Fruit fly (Drosophila melanogaster) whole organism, embryonic: ENCODE data around the gene Sec23.
A peak's percentile ranks its signal among the peaks of the same experiment; 100 is the strongest.

ENCODE experiments used
- Asciz ChIP-seq: fragments of 200-800 bp; sonication (Bioruptor generic); optimal IDR thresholded peaks from 2 replicates; lab custom pipeline; 2017; ENCODE audit warnings: missing biosample characterization, mild to moderate bottlenecking, missing genetic modification characterization, missing genetic modification reagents
- CG10565 ChIP-seq: fragments of 200-800 bp; sonication (Bioruptor generic); optimal IDR thresholded peaks from 3 replicates; lab custom pipeline; 2016; ENCODE audit warnings: missing biosample characterization, mild to moderate bottlenecking, missing genetic modification characterization
- CG11456 ChIP-seq: fragments of 200-800 bp; sonication (Bioruptor generic); IDR thresholded peaks from 3 replicates; pipeline ENCODE4 v1.3.6; 2022; ENCODE audit warnings: missing biosample characterization, missing genetic modification characterization
- CG11560 ChIP-seq: fragments of 200-800 bp; sonication (Bioruptor generic); IDR thresholded peaks from 3 replicates; pipeline ENCODE4 v1.3.6; 2022; ENCODE audit warnings: missing biosample characterization, missing genetic modification characterization
- CG12744 ChIP-seq: fragments of 200-800 bp; sonication (Bioruptor generic); optimal IDR thresholded peaks from 2 replicates; lab custom pipeline; 2016; ENCODE audit warnings: missing biosample characterization, missing genetic modification characterization
- CG13287 ChIP-seq: fragments of 200-800 bp; sonication (Bioruptor generic); IDR thresholded peaks from 2 replicates; pipeline ENCODE4 v1.3.6; 2022; ENCODE audit warnings: missing biosample characterization, missing genetic modification characterization; ENCODE audit not compliant: partially characterized antibody
- CG13424 ChIP-seq: fragments of 200-800 bp; sonication (Bioruptor generic); optimal IDR thresholded peaks from 2 replicates; lab custom pipeline; 2019; ENCODE audit warnings: missing biosample characterization, mild to moderate bottlenecking, missing genetic modification characterization, moderate library complexity
- CG14860 ChIP-seq: fragments of 200-800 bp; sonication (Bioruptor generic); IDR thresholded peaks from 3 replicates; pipeline ENCODE4 v1.3.6; 2022; ENCODE audit warnings: missing biosample characterization, missing genetic modification characterization; ENCODE audit not compliant: partially characterized antibody
- CG15269 ChIP-seq: fragments of 200-800 bp; sonication (Bioruptor generic); optimal IDR thresholded peaks from 2 replicates; lab custom pipeline; 2018; ENCODE audit warnings: missing biosample characterization, mild to moderate bottlenecking, missing genetic modification characterization, moderate library complexity
- CG1529 ChIP-seq: fragments of 200-800 bp; sonication (Bioruptor generic); optimal IDR thresholded peaks from 3 replicates; lab custom pipeline; 2018; ENCODE audit warnings: missing biosample characterization, missing genetic modification characterization
- CG2678 ChIP-seq: fragments of 200-800 bp; sonication (Bioruptor generic); optimal IDR thresholded peaks from 3 replicates; lab custom pipeline; 2019; ENCODE audit warnings: missing biosample characterization, mild to moderate bottlenecking, missing genetic modification characterization, moderate library complexity
- CG2712 ChIP-seq: fragments of 200-800 bp; optimal IDR thresholded peaks from 3 replicates; lab custom pipeline; 2019; ENCODE audit warnings: missing biosample characterization, mild to moderate bottlenecking, missing genetic modification characterization, moderate library complexity
- CG3065 ChIP-seq: fragments of 200-800 bp; sonication (Bioruptor generic); optimal IDR thresholded peaks from 2 replicates; lab custom pipeline; 2016; ENCODE audit warnings: missing biosample characterization, missing genetic modification characterization
- CG32772 ChIP-seq: fragments of 200-800 bp; sonication (Bioruptor generic); IDR thresholded peaks from 2 replicates; pipeline ENCODE4 v1.3.6; 2022; ENCODE audit warnings: missing biosample characterization, missing genetic modification characterization
- CG33557 ChIP-seq: fragments of 200-800 bp; sonication (Bioruptor generic); optimal IDR thresholded peaks from 2 replicates; lab custom pipeline; 2019; ENCODE audit warnings: missing biosample characterization, mild to moderate bottlenecking, missing genetic modification characterization, moderate library complexity
- CG3847 ChIP-seq: fragments of 200-800 bp; sonication (Bioruptor generic); IDR thresholded peaks from 2 replicates; pipeline ENCODE4 v1.3.6; 2022; ENCODE audit warnings: missing biosample characterization, missing genetic modification characterization
- CG6854 ChIP-seq: fragments of 200-800 bp; sonication (Bioruptor generic); optimal IDR thresholded peaks from 3 replicates; lab custom pipeline; 2017; ENCODE audit warnings: missing biosample characterization, mild to moderate bottlenecking, missing genetic modification characterization
- CG7271 ChIP-seq: fragments of 200-800 bp; sonication (Bioruptor generic); optimal IDR thresholded peaks from 2 replicates; lab custom pipeline; 2018; ENCODE audit warnings: missing biosample characterization, mild to moderate bottlenecking, missing genetic modification characterization, moderate library complexity
- CG7928 ChIP-seq: fragments of 200-800 bp; sonication (Bioruptor generic); optimal IDR thresholded peaks from 2 replicates; lab custom pipeline; 2017; ENCODE audit warnings: missing biosample characterization, mild to moderate bottlenecking, missing genetic modification characterization
- CG8388 ChIP-seq: fragments of 200-800 bp; sonication (Bioruptor generic); optimal IDR thresholded peaks from 2 replicates; lab custom pipeline; 2019; ENCODE audit warnings: missing biosample characterization, mild to moderate bottlenecking, missing genetic modification characterization, moderate library complexity
- CG8765 ChIP-seq: fragments of 200-800 bp; sonication (Bioruptor generic); IDR thresholded peaks from 2 replicates; pipeline ENCODE4 v1.3.6; 2022; ENCODE audit warnings: missing biosample characterization, missing genetic modification characterization
- CG8944 ChIP-seq: fragments of 200-800 bp; sonication (Bioruptor generic); optimal IDR thresholded peaks from 3 replicates; lab custom pipeline; 2016; ENCODE audit warnings: missing biosample characterization, missing genetic modification characterization
- CG9215 ChIP-seq: fragments of 200-800 bp; sonication (Bioruptor generic); IDR thresholded peaks from 2 replicates; pipeline ENCODE4 v1.3.6; 2022; ENCODE audit warnings: missing biosample characterization, missing genetic modification characterization
- CG9797 ChIP-seq: fragments of 200-800 bp; sonication (Bioruptor generic); optimal IDR thresholded peaks from 3 replicates; lab custom pipeline; 2018; ENCODE audit warnings: missing biosample characterization, mild to moderate bottlenecking, missing genetic modification characterization
- E2f2 ChIP-seq: fragments of 200-800 bp; sonication (Bioruptor generic); IDR thresholded peaks from 2 replicates; pipeline ENCODE4 v1.3.6; 2022; ENCODE audit warnings: missing biosample characterization, missing genetic modification characterization
- Fer1 ChIP-seq: fragments of 200-800 bp; sonication (Bioruptor generic); optimal IDR thresholded peaks from 2 replicates; lab custom pipeline; 2017; ENCODE audit warnings: missing biosample characterization, mild to moderate bottlenecking, missing genetic modification characterization
- Fer3 ChIP-seq: fragments of 200-800 bp; sonication (Bioruptor generic); optimal IDR thresholded peaks from 2 replicates; lab custom pipeline; 2018; ENCODE audit warnings: missing biosample characterization, mild to moderate bottlenecking, missing genetic modification characterization, moderate library complexity
- Gug ChIP-seq: fragments of 200-800 bp; sonication (Bioruptor generic); IDR thresholded peaks from 4 replicates; pipeline ENCODE4 v1.3.6; 2022; ENCODE audit warnings: missing biosample characterization, missing genetic modification characterization
- H15 ChIP-seq: fragments of 200-800 bp; sonication (Bioruptor generic); IDR thresholded peaks from 3 replicates; pipeline ENCODE4 v1.3.6; 2022; ENCODE audit warnings: missing biosample characterization, missing genetic modification characterization
- Hr51 ChIP-seq, 2 experiments: fragments of 200-800 bp; sonication (Bioruptor generic); optimal IDR thresholded peaks; 2 replicates in 1 of 2; 3 replicates in 1 of 2; lab custom pipeline; 2016 to 2018; ENCODE audit warnings: missing biosample characterization in 2 of 2, missing genetic modification characterization in 2 of 2, mild to moderate bottlenecking in 1 of 2, moderate library complexity in 1 of 2
- Med ChIP-seq: fragments of 200-800 bp; sonication (Bioruptor generic); peaks from one replicate; lab custom pipeline; 2016; ENCODE audit warnings: missing biosample characterization, missing genetic modification characterization, mild to moderate bottlenecking, inconsistent platforms, moderate library complexity
- Meics ChIP-seq: fragments of 200-800 bp; sonication (Bioruptor generic); optimal IDR thresholded peaks from 2 replicates; lab custom pipeline; 2017; ENCODE audit warnings: missing biosample characterization, mild to moderate bottlenecking, missing genetic modification characterization
- Nf-YB ChIP-seq: fragments of 200-800 bp; sonication (Bioruptor generic); optimal IDR thresholded peaks from 3 replicates; lab custom pipeline; 2019; ENCODE audit warnings: missing biosample characterization, mild to moderate bottlenecking, missing genetic modification characterization, moderate library complexity
- Sin3A ChIP-seq: fragments of >200 bp; optimal IDR thresholded peaks from 2 replicates; lab custom pipeline; 2018
- Trl ChIP-seq, 3 experiments: fragments of >200 bp in 2 of 3; fragments of 200-800 bp in 1 of 3; sonication (Bioruptor generic) in 1 of 3; optimal IDR thresholded peaks; 2 replicates in 1 of 3; 3 replicates in 2 of 3; lab custom pipeline; 2016 to 2017; ENCODE audit warnings: missing biosample characterization in 1 of 3, missing genetic modification characterization in 1 of 3
- Usf ChIP-seq: fragments of 200-800 bp; sonication (Bioruptor generic); optimal IDR thresholded peaks from 2 replicates; lab custom pipeline; 2017; ENCODE audit warnings: missing genotype, missing biosample characterization, missing genetic modification characterization
- ara ChIP-seq: fragments of 200-800 bp; sonication (Bioruptor generic); IDR thresholded peaks from 2 replicates; pipeline ENCODE4 v1.3.6; 2022; ENCODE audit warnings: missing biosample characterization, missing genetic modification characterization
- bab2 ChIP-seq: fragments of 200-800 bp; sonication (Bioruptor generic); optimal IDR thresholded peaks from 2 replicates; lab custom pipeline; 2016; ENCODE audit warnings: missing biosample characterization, missing genetic modification characterization
- br ChIP-seq: fragments of >200 bp; optimal IDR thresholded peaks from 2 replicates; lab custom pipeline; 2017
- btn ChIP-seq: fragments of 200-800 bp; sonication (Bioruptor generic); optimal IDR thresholded peaks from 2 replicates; lab custom pipeline; 2016; ENCODE audit warnings: missing biosample characterization, missing genetic modification characterization
- crc ChIP-seq: fragments of 200-800 bp; sonication (Bioruptor generic); optimal IDR thresholded peaks from 2 replicates; lab custom pipeline; 2016; ENCODE audit warnings: missing biosample characterization, missing genetic modification characterization
- da ChIP-seq: fragments of 200-800 bp; sonication (Bioruptor generic); optimal IDR thresholded peaks from 2 replicates; lab custom pipeline; 2016; ENCODE audit warnings: missing biosample characterization, missing genetic modification characterization
- exex ChIP-seq: fragments of 200-800 bp; sonication (Bioruptor generic); optimal IDR thresholded peaks from 4 replicates; lab custom pipeline; 2018; ENCODE audit warnings: missing biosample characterization, mild to moderate bottlenecking, missing genetic modification characterization, moderate library complexity
- gcm2 ChIP-seq: fragments of 200-800 bp; sonication (Bioruptor generic); optimal IDR thresholded peaks from 2 replicates; lab custom pipeline; 2016; ENCODE audit warnings: missing biosample characterization, missing genetic modification characterization
- gsb-n ChIP-seq: fragments of 200-800 bp; sonication (Bioruptor generic); optimal IDR thresholded peaks from 3 replicates; lab custom pipeline; 2018; ENCODE audit warnings: missing biosample characterization, mild to moderate bottlenecking, missing genetic modification characterization
- nom ChIP-seq: fragments of 200-800 bp; sonication (Bioruptor generic); optimal IDR thresholded peaks from 2 replicates; lab custom pipeline; 2017; ENCODE audit warnings: missing biosample characterization, missing genetic modification characterization, mild to moderate bottlenecking, moderate library complexity, missing genetic modification reagents
- salm ChIP-seq: fragments of 200-800 bp; sonication (Bioruptor generic); optimal IDR thresholded peaks from 2 replicates; lab custom pipeline; 2018; ENCODE audit warnings: missing biosample characterization, mild to moderate bottlenecking, missing genetic modification characterization
- sisA ChIP-seq: fragments of 200-800 bp; sonication (Bioruptor generic); IDR thresholded peaks from 2 replicates; pipeline ENCODE4 v1.3.6; 2022; ENCODE audit warnings: missing biosample characterization, missing genetic modification characterization
- sna ChIP-seq: fragments of 200-800 bp; sonication (Bioruptor generic); IDR thresholded peaks from 2 replicates; pipeline ENCODE4 v1.3.6; 2022; ENCODE audit warnings: missing biosample characterization, missing genetic modification characterization; ENCODE audit not compliant: partially characterized antibody
- sr ChIP-seq: fragments of 200-800 bp; sonication (Bioruptor generic); IDR thresholded peaks from 3 replicates; pipeline ENCODE4 v1.3.6; 2022; ENCODE audit warnings: missing biosample characterization, missing genetic modification characterization
- usp ChIP-seq: fragments of >200 bp; optimal IDR thresholded peaks from 2 replicates; lab custom pipeline; 2017; ENCODE audit warnings: missing biosample characterization, missing genetic modification characterization
- z ChIP-seq: fragments of 200-800 bp; sonication (Bioruptor generic); IDR thresholded peaks from 3 replicates; pipeline ENCODE4 v1.3.6; 2022; ENCODE audit warnings: missing biosample characterization, missing genetic modification characterization

Gene Sec23

dm6 chr3R:5613114-5613443 is 35.8 kb upstream of the Sec23 start, which contains the start of gene Atu (continued):
- TF ChIP-seq Meics (peak; percentile 10), CG33557 (GFP tag; lab: Kevin White, UChicago) (no peak), CG6854 (GFP tag; lab: Kevin White, UChicago) (no peak), crc (no peak), Hr51 (GFP tag; optimal IDR thresholded peaks at IDR 0.05; lab: Kevin White, UChicago) (peak in 1 of 2 experiments; percentile 3), Usf (GFP tag; lab: Kevin White, UChicago) (no peak), CG2678 (tag; lab: Kevin White, UChicago) (peak; percentile 38), Asciz (no peak), sr (GFP tag; lab: Robert Waterston, UW) (no peak), CG11560 (tag; lab: Robert Waterston, UW) (0 out of 3 replicates have a peak, but pooled peaks have one; percentile 10), gsb-n (tag; lab: Kevin White, UChicago) (no peak), CG7928 (peak; percentile 51), CG1529 (GFP tag; lab: Kevin White, UChicago) (no peak), H15 (GFP tag; lab: Robert Waterston, UW) (no peak), br (lab: Kevin White, UChicago) (no peak), CG9797 (peak; percentile 19), Sin3A (lab: Kevin White, UChicago) (peak; percentile 92), sna (GFP tag; lab: Robert Waterston, UW) (peak; percentile 93), Med (GFP tag; lab: Kevin White, UChicago) (peak; percentile 91), Nf-YB (GFP tag; lab: Kevin White, UChicago) (no peak), CG8765 (no peak), z (GFP tag; lab: Robert Waterston, UW) (no peak), nom (GFP tag; lab: Kevin White, UChicago) (no peak), usp (GFP tag; lab: Kevin White, UChicago) (no peak), Gug (GFP tag; lab: Robert Waterston, UW) (no peak), salm (no peak), CG9215 (GFP tag; lab: Robert Waterston, UW) (no peak), CG7271 (tag; lab: Kevin White, UChicago) (no peak), CG13287 (peak; percentile 93), da (no peak), CG8388 (no peak), CG10565 (GFP tag; lab: Kevin White, UChicago) (no peak), CG2712 (tag; lab: Kevin White, UChicago) (peak; percentile 49), CG8944 (GFP tag; lab: Kevin White, UChicago) (no peak), CG3847 (peak; percentile 62), exex (no peak), CG32772 (GFP tag; lab: Robert Waterston, UW) (no peak), CG15269 (tag; lab: Kevin White, UChicago) (no peak), CG3065 (GFP tag; lab: Kevin White, UChicago) (no peak), bab2 (GFP tag; lab: Kevin White, UChicago) (no peak), gcm2 (GFP tag; lab: Kevin White, UChicago) (no peak), E2f2 (GFP tag; lab: Robert Waterston, UW) (peak; percentile 31; the same call in 1 of the 2 replicates), sisA (no peak), Trl (optimal IDR thresholded peaks at IDR 0.05; lab: Kevin White, UChicago) (no peak), Trl (GFP tag; optimal IDR thresholded peaks at IDR 0.05; lab: Kevin White, UChicago) (peak; percentile 34), Fer3 (tag; lab: Kevin White, UChicago) (peak; percentile 29), ara (GFP tag; lab: Robert Waterston, UW) (no peak), Fer1 (GFP tag; lab: Kevin White, UChicago) (peak; percentile 3), CG11456 (GFP tag; lab: Robert Waterston, UW) (no peak), CG14860 (peak; percentile 94), CG13424 (peak; percentile 39), btn (GFP tag; lab: Kevin White, UChicago) (no peak), CG12744 (GFP tag; lab: Kevin White, UChicago) (no peak)
